Worm (Caenorhabditis elegans) whole organism, late embryonic: ENCODE measurements around the gene M88.3.
A peak's percentile ranks its signal among the peaks of the same experiment; 100 is the strongest.

Experiments used
- C08G9.2 ChIP-seq: sonication (generic microtip); optimal IDR thresholded peaks from 2 replicates; lab custom pipeline; 2016; ENCODE audit warnings: mild to moderate bottlenecking, missing genetic modification characterization, moderate library complexity, missing compliant biosample characterization
- F13H6.1 ChIP-seq: sonication (generic microtip); optimal IDR thresholded peaks from 2 replicates; lab custom pipeline; 2016; ENCODE audit warnings: missing genetic modification characterization, missing compliant biosample characterization
- ama-1 ChIP-seq: fragments of 150-350 bp; optimal IDR thresholded peaks from 2 replicates; lab custom pipeline; 2014
- ceh-14 ChIP-seq: sonication (generic microtip); optimal IDR thresholded peaks from 2 replicates; lab custom pipeline; 2016; ENCODE audit warnings: missing genotype, missing genetic modification characterization, missing compliant biosample characterization
- ceh-18 ChIP-seq: sonication (generic microtip); optimal IDR thresholded peaks from 2 replicates; lab custom pipeline; 2016; ENCODE audit warnings: missing genetic modification characterization, missing compliant biosample characterization
- ceh-19 ChIP-seq: fragments of 200-800 bp; sonication (Bioruptor generic); optimal IDR thresholded peaks from 2 replicates; lab custom pipeline; 2018; ENCODE audit warnings: mild to moderate bottlenecking, missing genetic modification characterization, missing compliant biosample characterization
- ceh-2 ChIP-seq: sonication (generic microtip); optimal IDR thresholded peaks from 2 replicates; lab custom pipeline; 2016; ENCODE audit warnings: missing genotype, missing genetic modification characterization, missing compliant biosample characterization
- ceh-22 ChIP-seq: sonication (generic microtip); optimal IDR thresholded peaks from 2 replicates; lab custom pipeline; 2017; ENCODE audit warnings: missing biosample characterization, missing genetic modification characterization
- ceh-34 ChIP-seq: sonication (generic microtip); optimal IDR thresholded peaks from 2 replicates; lab custom pipeline; 2016; ENCODE audit warnings: mild to moderate bottlenecking, missing genetic modification characterization, missing compliant biosample characterization
- ceh-45 ChIP-seq: fragments of 200-800 bp; sonication (Bioruptor generic); IDR thresholded peaks from 2 replicates; pipeline ENCODE4 v1.3.6; 2022; ENCODE audit warnings: missing genetic modification reagents, missing genetic modification characterization, missing compliant biosample characterization
- ceh-48 ChIP-seq: sonication (generic microtip); optimal IDR thresholded peaks from 2 replicates; lab custom pipeline; 2016; ENCODE audit warnings: missing genetic modification characterization, inconsistent platforms, missing compliant biosample characterization
- ceh-6 ChIP-seq: fragments of 200-800 bp; sonication (Bioruptor generic); optimal IDR thresholded peaks from 2 replicates; lab custom pipeline; 2018; ENCODE audit warnings: mild to moderate bottlenecking, missing genetic modification characterization, missing compliant biosample characterization
- ceh-9 ChIP-seq: sonication (generic microtip); optimal IDR thresholded peaks from 2 replicates; lab custom pipeline; 2016; ENCODE audit warnings: mild to moderate bottlenecking, missing genetic modification characterization, inconsistent platforms, missing compliant biosample characterization
- dmd-4 ChIP-seq: sonication (generic microtip); optimal IDR thresholded peaks from 2 replicates; lab custom pipeline; 2016; ENCODE audit warnings: borderline replicate concordance, missing genetic modification characterization, missing compliant biosample characterization
- elt-2 ChIP-seq: sonication (generic microtip); optimal IDR thresholded peaks from 2 replicates; lab custom pipeline; 2016; ENCODE audit warnings: missing genetic modification reagents, missing genetic modification characterization, missing compliant biosample characterization
- elt-4 ChIP-seq: sonication (generic microtip); optimal IDR thresholded peaks from 2 replicates; lab custom pipeline; 2016; ENCODE audit warnings: missing genetic modification characterization, missing compliant biosample characterization
- ets-4 ChIP-seq: sonication (generic microtip); optimal IDR thresholded peaks from 2 replicates; lab custom pipeline; 2016; ENCODE audit warnings: missing genetic modification characterization, missing compliant biosample characterization
- fax-1 ChIP-seq: sonication (generic microtip); optimal IDR thresholded peaks from 2 replicates; lab custom pipeline; 2016; ENCODE audit warnings: missing genotype, missing genetic modification characterization, missing compliant biosample characterization
- hlh-13 ChIP-seq: fragments of 200-800 bp; sonication (Bioruptor generic); optimal IDR thresholded peaks from 2 replicates; lab custom pipeline; 2018; ENCODE audit warnings: mild to moderate bottlenecking, missing genetic modification characterization, missing compliant biosample characterization
- hlh-6 ChIP-seq: sonication (generic microtip); optimal IDR thresholded peaks from 2 replicates; lab custom pipeline; 2016; ENCODE audit warnings: missing genotype, missing genetic modification characterization, missing compliant biosample characterization
- lim-6 ChIP-seq: sonication (generic microtip); optimal IDR thresholded peaks from 2 replicates; lab custom pipeline; 2016; ENCODE audit warnings: missing genetic modification characterization, missing compliant biosample characterization
- nhr-232 ChIP-seq: sonication (generic microtip); optimal IDR thresholded peaks from 2 replicates; lab custom pipeline; 2016; ENCODE audit warnings: missing genetic modification characterization, missing compliant biosample characterization
- npax-4 ChIP-seq: sonication (generic microtip); optimal IDR thresholded peaks from 2 replicates; lab custom pipeline; 2016; ENCODE audit warnings: missing genetic modification characterization, missing compliant biosample characterization
- pax-1 ChIP-seq: fragments of 150-350 bp; optimal IDR thresholded peaks from 2 replicates; lab custom pipeline; 2014; ENCODE audit warnings: missing biosample characterization, missing genetic modification characterization
- pha-2 ChIP-seq: sonication (generic microtip); optimal IDR thresholded peaks from 2 replicates; lab custom pipeline; 2017; ENCODE audit warnings: mild to moderate bottlenecking, missing genetic modification characterization, missing compliant biosample characterization
- syd-9 ChIP-seq: sonication (generic microtip); optimal IDR thresholded peaks from 2 replicates; lab custom pipeline; 2016; ENCODE audit warnings: mild to moderate bottlenecking, missing genetic modification characterization, moderate library complexity, missing compliant biosample characterization
- tbx-7 ChIP-seq: sonication (generic microtip); optimal IDR thresholded peaks from 2 replicates; lab custom pipeline; 2016; ENCODE audit warnings: missing genotype, missing genetic modification characterization, missing compliant biosample characterization
- ttx-3 ChIP-seq: sonication (generic microtip); optimal IDR thresholded peaks from 2 replicates; lab custom pipeline; 2016; ENCODE audit warnings: missing genetic modification reagents, missing genetic modification characterization, missing compliant biosample characterization
- unc-3 ChIP-seq, 2 experiments: fragments of 200-800 bp in 1 of 2; sonication (Bioruptor generic) in 1 of 2; sonication (generic microtip) in 1 of 2; conservative IDR thresholded peaks in 1 of 2; optimal IDR thresholded peaks in 1 of 2; 2 replicates each; pipeline versions ENCODE4 v1.3.6 to Lab custom; 2016 to 2022; ENCODE audit warnings: missing compliant biosample characterization in 2 of 2, missing genetic modification characterization in 2 of 2, missing genetic modification reagents in 1 of 2
- unc-42 ChIP-seq: sonication (generic microtip); optimal IDR thresholded peaks from 2 replicates; lab custom pipeline; 2016; ENCODE audit warnings: missing genotype, missing genetic modification characterization, missing compliant biosample characterization
- unc-55 ChIP-seq: sonication (generic microtip); optimal IDR thresholded peaks from 2 replicates; lab custom pipeline; 2017; ENCODE audit warnings: missing biosample characterization, missing genetic modification reagents, missing genetic modification characterization
- zip-5 ChIP-seq: sonication (generic microtip); optimal IDR thresholded peaks from 2 replicates; lab custom pipeline; 2016; ENCODE audit warnings: missing genetic modification characterization, missing compliant biosample characterization

M88.3 gene

DNA sequence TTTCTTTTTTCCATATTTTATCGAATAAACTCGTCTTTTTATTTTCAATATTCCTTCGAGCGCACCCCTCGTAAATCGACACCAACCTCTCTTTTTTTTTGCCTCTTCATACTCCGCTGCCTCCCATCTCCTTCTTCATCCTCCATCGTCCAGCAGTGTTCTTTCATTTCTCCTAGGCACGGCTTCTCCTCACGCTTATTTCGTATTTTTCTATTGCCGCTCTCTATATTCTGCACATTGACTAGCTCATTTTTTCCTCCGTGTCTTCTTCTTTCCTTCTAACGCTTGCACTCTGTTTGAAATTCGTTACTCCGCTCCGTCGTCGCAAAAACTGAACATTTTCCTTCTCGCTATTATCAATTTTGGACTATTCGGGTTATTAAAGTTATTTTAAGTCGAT lies 10.5 kb upstream of the M88.3 start:
- peak; percentile 33 for TF ChIP-seq unc-42 (tag; lab: Kevin White, UChicago)
- no peak for TF ChIP-seq C08G9.2 (tag; lab: Kevin White, UChicago)
- TF ChIP-seq unc-3 (GFP tag; conservative IDR thresholded peaks at IDR 0.05; lab: Robert Waterston, UW), result no peak
- no peak for TF ChIP-seq unc-3 (tag; optimal IDR thresholded peaks at IDR 0.05; lab: Kevin White, UChicago)
- TF ChIP-seq, all 69 proteins: peak for 1

DNA sequence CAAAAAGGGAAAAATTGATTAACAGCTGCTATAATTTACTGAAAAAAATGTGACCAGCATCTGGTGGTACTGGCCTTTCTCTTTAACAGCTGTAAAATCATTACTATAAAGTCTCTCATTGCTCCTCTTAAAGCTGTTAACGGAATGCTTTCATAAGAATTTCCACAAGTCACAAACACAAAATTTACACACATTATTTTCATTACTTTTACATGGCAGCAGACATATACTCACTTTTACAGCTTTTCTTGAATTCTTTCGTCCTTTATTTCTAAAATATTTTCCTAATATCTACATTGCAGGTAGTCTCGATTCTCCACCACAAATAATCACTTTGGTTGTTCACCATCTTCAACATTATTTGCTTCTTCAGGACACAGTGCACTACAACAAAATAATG lies 8.5 kb upstream of the M88.3 start, which contains the start of gene imph-1:
imph-1 (plus strand) TSS at position 301 of the 400 bp plus-strand sequence.
- TF ChIP-seq ets-4, result no peak
- no peak for TF ChIP-seq zip-5 (tag; lab: Kevin White, UChicago)
- TF ChIP-seq ceh-48 (tag; lab: Kevin White, UChicago), result no peak
- no peak for TF ChIP-seq tbx-7
- TF ChIP-seq dmd-4 (tag; lab: Kevin White, UChicago), result no peak
- no peak for TF ChIP-seq ceh-45 (GFP tag; lab: Robert Waterston, UW)
- TF ChIP-seq syd-9 (tag; lab: Kevin White, UChicago), result no peak
- TF ChIP-seq unc-55 (GFP tag; lab: Kevin White, UChicago), result no peak
- TF ChIP-seq nhr-232 (tag; lab: Kevin White, UChicago), result no peak
- TF ChIP-seq ceh-6 (GFP tag; lab: Kevin White, UChicago), result no peak
- TF ChIP-seq npax-4 (tag; lab: Kevin White, UChicago), result no peak
- no peak for TF ChIP-seq lim-6 (tag; lab: Kevin White, UChicago)
- TF ChIP-seq ceh-22 (tag; lab: Kevin White, UChicago), result no peak
- no peak for TF ChIP-seq ceh-14 (tag; lab: Kevin White, UChicago)
- TF ChIP-seq ceh-34 (tag; lab: Kevin White, UChicago), result no peak

DNA sequence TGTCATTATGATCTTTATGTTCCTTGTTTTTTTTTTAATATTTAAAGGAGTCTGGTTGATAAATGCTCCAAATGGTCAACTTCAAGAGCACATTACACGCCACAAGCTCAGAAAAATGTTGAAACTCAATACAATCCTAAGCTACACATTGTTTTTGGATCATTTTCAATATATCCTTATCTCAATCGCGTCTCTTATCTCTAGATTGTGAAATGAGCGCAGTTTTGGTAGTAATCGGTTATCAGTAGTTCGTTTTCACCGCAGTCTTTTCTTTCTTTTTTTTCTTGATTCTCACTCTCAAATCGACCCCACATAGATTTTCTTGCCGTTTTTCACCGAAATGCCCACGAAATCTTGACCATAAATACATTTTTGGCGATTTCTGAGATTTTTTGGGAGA lies 8.0 kb upstream of the M88.3 start:
- TF ChIP-seq hlh-13 (GFP tag; lab: Kevin White, UChicago) (no peak), ttx-3 (no peak), elt-2 (tag; lab: Kevin White, UChicago) (peak; percentile 55), ceh-48 (tag; lab: Kevin White, UChicago) (no peak)

DNA sequence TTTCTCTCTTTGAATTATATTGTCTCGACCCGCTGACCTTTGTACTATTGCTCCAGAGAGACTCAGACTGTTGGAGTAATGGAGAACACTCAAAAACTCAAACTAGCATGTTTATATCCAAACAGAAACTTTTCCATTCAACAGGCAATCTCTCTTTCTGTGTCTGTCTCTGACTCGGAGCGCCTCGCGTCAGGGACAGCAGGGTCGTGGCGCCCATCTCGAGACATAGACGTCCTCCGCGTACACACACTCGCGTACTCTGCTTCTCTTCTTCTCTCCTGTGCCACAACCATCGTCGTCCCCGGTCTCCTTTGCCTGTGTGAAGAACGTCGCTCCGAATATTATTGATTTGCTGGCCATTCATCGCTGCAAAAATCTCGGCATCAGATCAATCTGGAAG lies 7.1 kb upstream of the M88.3 start:
- no peak for TF ChIP-seq ceh-6 (GFP tag; lab: Kevin White, UChicago)
- TF ChIP-seq ceh-2 (tag; lab: Kevin White, UChicago), result peak; percentile 25
- TF ChIP-seq ceh-18 (tag; lab: Kevin White, UChicago), result peak; percentile 34

DNA sequence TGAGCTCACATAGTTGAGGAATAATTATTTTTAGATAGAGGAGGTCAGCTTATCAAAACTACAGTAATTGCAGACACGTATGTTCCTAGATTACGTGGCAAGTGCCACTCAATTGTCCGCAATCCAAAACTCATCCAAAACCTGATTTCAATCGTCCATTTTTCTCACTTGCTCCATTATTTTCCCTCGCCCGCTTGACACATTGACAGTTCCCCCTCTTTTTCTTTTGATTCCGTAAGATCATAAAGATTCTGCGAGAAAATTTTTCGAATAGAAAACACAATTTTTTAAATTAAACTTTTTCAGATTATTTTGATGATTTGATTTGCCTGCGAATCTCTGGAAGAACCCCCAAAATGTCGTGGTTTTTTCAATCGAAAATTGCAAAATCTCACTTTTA lies 3.9 kb upstream of the M88.3 start, which contains the start of gene M88.4:
M88.4 (plus strand) TSS at position 301 of the 400 bp plus-strand sequence.
- TF ChIP-seq F13H6.1 (tag; lab: Kevin White, UChicago), result no peak
- TF ChIP-seq hlh-6 (tag; lab: Kevin White, UChicago), result no peak
- no peak for TF ChIP-seq unc-3 (GFP tag; conservative IDR thresholded peaks at IDR 0.05; lab: Robert Waterston, UW)
- no peak for TF ChIP-seq unc-3 (tag; optimal IDR thresholded peaks at IDR 0.05; lab: Kevin White, UChicago)
- TF ChIP-seq elt-4, result no peak
- TF ChIP-seq elt-2 (tag; lab: Kevin White, UChicago), result no peak
- no peak for TF ChIP-seq pha-2 (tag; lab: Kevin White, UChicago)
- TF ChIP-seq ceh-9, result no peak
- no peak for TF ChIP-seq ceh-19 (GFP tag; lab: Kevin White, UChicago)
- no peak for TF ChIP-seq pax-1 (tag; lab: Kevin White, UChicago)
- TF ChIP-seq ama-1, result no peak
- no peak for TF ChIP-seq unc-55 (GFP tag; lab: Kevin White, UChicago)
- TF ChIP-seq fax-1 (tag; lab: Kevin White, UChicago), result no peak
